Worm (Caenorhabditis elegans) whole organism, L1 larva: Measurements from ENCODE around the gene F26F12.8.

Experiments
- Y116A8C.19 ChIP-seq: sonication (generic microtip); optimal IDR thresholded peaks from 2 replicates; lab custom pipeline; 2016; ENCODE audit warnings: missing compliant biosample characterization, missing genetic modification characterization, borderline replicate concordance
- alr-1 ChIP-seq: fragments of 200-800 bp; sonication (Bioruptor generic); optimal IDR thresholded peaks from 2 replicates; lab custom pipeline; 2018; ENCODE audit warnings: borderline replicate concordance, mild to moderate bottlenecking, missing genetic modification characterization, missing compliant biosample characterization
- aly-2 ChIP-seq: fragments of 150-350 bp; optimal IDR thresholded peaks from 2 replicates; lab custom pipeline; 2014; ENCODE audit warnings: missing biosample characterization, missing genetic modification characterization
- blmp-1 ChIP-seq: fragments of 150-350 bp; optimal IDR thresholded peaks from 2 replicates; lab custom pipeline; 2014; ENCODE audit warnings: missing biosample characterization, missing genetic modification characterization
- ceh-8 ChIP-seq: fragments of 200-800 bp; sonication (Bioruptor generic); optimal IDR thresholded peaks from 2 replicates; lab custom pipeline; 2018; ENCODE audit warnings: mild to moderate bottlenecking, missing genetic modification characterization, moderate library complexity, missing compliant biosample characterization
- ceh-82 ChIP-seq, 3 experiments: fragments of 150-350 bp in 1 of 3; sonication (generic microtip) in 2 of 3; optimal IDR thresholded peaks; 2 replicates each; lab custom pipeline; 2014 to 2017; ENCODE audit warnings: missing biosample characterization in 3 of 3, missing genetic modification characterization in 3 of 3
- ceh-88 ChIP-seq: fragments of 200-800 bp; sonication (Bioruptor generic); IDR thresholded peaks from 2 replicates; pipeline ENCODE4 v1.3.6; 2022; ENCODE audit warnings: missing genetic modification characterization, missing compliant biosample characterization
- ceh-90 ChIP-seq: sonication (generic microtip); optimal IDR thresholded peaks from 2 replicates; lab custom pipeline; 2016; ENCODE audit warnings: missing genetic modification characterization, missing compliant biosample characterization
- dsc-1 ChIP-seq: sonication (generic microtip); optimal IDR thresholded peaks from 2 replicates; lab custom pipeline; 2016; ENCODE audit warnings: mild to moderate bottlenecking, missing genetic modification characterization, missing compliant biosample characterization
- efl-1 ChIP-seq, 4 experiments: fragments of 150-350 bp; optimal IDR thresholded peaks in 3 of 4; peaks in 1 of 4; 1 replicate in 1 of 4; 2 replicates in 3 of 4; lab custom pipeline; 2014; ENCODE audit warnings: missing biosample characterization in 2 of 4, missing genetic modification characterization in 2 of 4, missing genetic modification reagents in 2 of 4
- ets-5 ChIP-seq: fragments of 200-800 bp; sonication (Bioruptor generic); IDR thresholded peaks from 2 replicates; pipeline ENCODE4 v1.3.6; 2022; ENCODE audit warnings: missing genetic modification characterization, missing compliant biosample characterization
- fkh-10 ChIP-seq: sonication (generic microtip); optimal IDR thresholded peaks from 2 replicates; lab custom pipeline; 2017; ENCODE audit warnings: missing biosample characterization, missing genetic modification reagents, missing genetic modification characterization
- fos-1 ChIP-seq: fragments of 150-350 bp; optimal IDR thresholded peaks from 2 replicates; lab custom pipeline; 2014; ENCODE audit warnings: missing biosample characterization, missing genetic modification characterization
- grh-1 ChIP-seq: fragments of 200-800 bp; sonication (Bioruptor generic); IDR thresholded peaks from 2 replicates; pipeline ENCODE4 v1.3.6; 2022; ENCODE audit warnings: missing genetic modification reagents, missing genetic modification characterization, missing compliant biosample characterization
- hlh-17 ChIP-seq: fragments of 200-800 bp; sonication (Bioruptor generic); optimal IDR thresholded peaks from 2 replicates; lab custom pipeline; 2018; ENCODE audit warnings: missing genetic modification characterization, mild to moderate bottlenecking, missing compliant biosample characterization, moderate library complexity, borderline replicate concordance
- hlh-4 ChIP-seq: sonication (generic microtip); optimal IDR thresholded peaks from 2 replicates; lab custom pipeline; 2016; ENCODE audit warnings: mild to moderate bottlenecking, missing genetic modification characterization, missing compliant biosample characterization
- hpl-2 ChIP-seq: fragments of 150-350 bp; optimal IDR thresholded peaks from 2 replicates; lab custom pipeline; 2014; ENCODE audit warnings: missing biosample characterization, missing genetic modification reagents, missing genetic modification characterization
- isw-1 ChIP-seq: fragments of 200-800 bp; sonication (Bioruptor generic); IDR thresholded peaks from 2 replicates; pipeline ENCODE4 v1.3.6; 2022; ENCODE audit warnings: missing genetic modification characterization, missing compliant biosample characterization
- lin-14 ChIP-seq: fragments of 200-800 bp; sonication (Bioruptor generic); optimal IDR thresholded peaks from 2 replicates; lab custom pipeline; 2018; ENCODE audit warnings: mild to moderate bottlenecking, missing genetic modification characterization, moderate library complexity, missing compliant biosample characterization
- lir-3 ChIP-seq: sonication (generic microtip); optimal IDR thresholded peaks from 2 replicates; lab custom pipeline; 2016; ENCODE audit warnings: mild to moderate bottlenecking, missing genetic modification characterization, moderate library complexity, missing compliant biosample characterization; ENCODE audit not compliant: poor library complexity
- lsy-2 ChIP-seq, 2 experiments: fragments of 150-350 bp; optimal IDR thresholded peaks; 2 replicates each; lab custom pipeline; 2014; ENCODE audit warnings: missing biosample characterization in 2 of 2, missing genetic modification characterization in 2 of 2
- mab-9 ChIP-seq: fragments of 200-800 bp; sonication (Bioruptor generic); IDR thresholded peaks from 2 replicates; pipeline ENCODE4 v1.3.6; 2022; ENCODE audit warnings: missing genetic modification reagents, missing genetic modification characterization, missing compliant biosample characterization
- mdl-1 ChIP-seq, 2 experiments: fragments of 150-350 bp; optimal IDR thresholded peaks; 2 replicates each; lab custom pipeline; 2014 to 2017; ENCODE audit warnings: missing biosample characterization in 2 of 2, missing genetic modification characterization in 2 of 2, inconsistent platforms in 1 of 2
- mef-2 ChIP-seq: fragments of 150-350 bp; optimal IDR thresholded peaks from 2 replicates; lab custom pipeline; 2014; ENCODE audit warnings: missing biosample characterization, missing genetic modification characterization
- nhr-11 ChIP-seq: fragments of 150-350 bp; optimal IDR thresholded peaks from 2 replicates; lab custom pipeline; 2014; ENCODE audit warnings: missing biosample characterization, missing genetic modification characterization
- nhr-237 ChIP-seq: fragments of 150-350 bp; optimal IDR thresholded peaks from 2 replicates; lab custom pipeline; 2014; ENCODE audit warnings: missing biosample characterization, missing genetic modification characterization
- nhr-71 ChIP-seq: sonication (generic microtip); optimal IDR thresholded peaks from 2 replicates; lab custom pipeline; 2016; ENCODE audit warnings: mild to moderate bottlenecking, missing genetic modification characterization, moderate library complexity, missing compliant biosample characterization
- nhr-76 ChIP-seq: sonication (generic microtip); optimal IDR thresholded peaks from 2 replicates; lab custom pipeline; 2017; ENCODE audit warnings: missing biosample characterization, missing genetic modification characterization
- nhr-85 ChIP-seq: sonication (generic microtip); peaks from one replicate; lab custom pipeline; 2016; ENCODE audit warnings: missing genetic modification characterization, inconsistent platforms, missing compliant biosample characterization
- pag-3 ChIP-seq: sonication (generic microtip); optimal IDR thresholded peaks from 2 replicates; lab custom pipeline; 2017; ENCODE audit warnings: missing genetic modification characterization, mild to moderate bottlenecking, missing compliant biosample characterization, antibody characterized with exemption, borderline replicate concordance; ENCODE audit not compliant: insufficient read depth
- pax-3 ChIP-seq: fragments of 200-800 bp; sonication (Bioruptor generic); optimal IDR thresholded peaks from 2 replicates; lab custom pipeline; 2018; ENCODE audit warnings: mild to moderate bottlenecking, missing genetic modification characterization, moderate library complexity, missing compliant biosample characterization
- rnt-1 ChIP-seq: sonication (generic microtip); optimal IDR thresholded peaks from 2 replicates; lab custom pipeline; 2016; ENCODE audit warnings: mild to moderate bottlenecking, missing genetic modification characterization, moderate library complexity, missing compliant biosample characterization
- skn-1 ChIP-seq: fragments of 150-350 bp; optimal IDR thresholded peaks from 2 replicates; lab custom pipeline; 2014; ENCODE audit warnings: missing biosample characterization, missing genetic modification characterization
- sptf-1 ChIP-seq: fragments of 150-350 bp; optimal IDR thresholded peaks from 2 replicates; lab custom pipeline; 2014; ENCODE audit warnings: missing biosample characterization, missing genetic modification characterization
- swsn-7 ChIP-seq: sonication (generic microtip); optimal IDR thresholded peaks from 2 replicates; lab custom pipeline; 2016; ENCODE audit warnings: missing genetic modification characterization, missing compliant biosample characterization
- unc-130 ChIP-seq: fragments of 150-350 bp; optimal IDR thresholded peaks from 2 replicates; lab custom pipeline; 2017; ENCODE audit warnings: missing biosample characterization, missing genetic modification characterization, inconsistent platforms
- unc-62 ChIP-seq: fragments of 150-350 bp; optimal IDR thresholded peaks from 2 replicates; lab custom pipeline; 2014; ENCODE audit warnings: missing biosample characterization, missing genetic modification reagents, missing genetic modification characterization
- unc-98 ChIP-seq: fragments of 200-800 bp; sonication (Bioruptor generic); IDR thresholded peaks from 2 replicates; pipeline ENCODE4 v1.3.6; 2022; ENCODE audit warnings: missing genetic modification characterization, missing compliant biosample characterization
- vab-15 ChIP-seq: sonication (generic microtip); optimal IDR thresholded peaks from 2 replicates; lab custom pipeline; 2017; ENCODE audit warnings: missing genotype, mild to moderate bottlenecking, missing genetic modification characterization, missing compliant biosample characterization
- xbp-1 ChIP-seq: sonication (generic microtip); optimal IDR thresholded peaks from 2 replicates; lab custom pipeline; 2016; ENCODE audit warnings: missing genetic modification characterization, missing compliant biosample characterization
- zag-1 ChIP-seq: fragments of 150-350 bp; optimal IDR thresholded peaks from 2 replicates; lab custom pipeline; 2014; ENCODE audit warnings: missing biosample characterization, missing genetic modification characterization
- ztf-11 ChIP-seq, 2 experiments: sonication (generic microtip); optimal IDR thresholded peaks; 2 replicates each; lab custom pipeline; 2016 to 2017; ENCODE audit warnings: missing genetic modification characterization in 2 of 2, missing biosample characterization in 1 of 2, missing compliant biosample characterization in 1 of 2

The F26F12.8 gene

DNA sequence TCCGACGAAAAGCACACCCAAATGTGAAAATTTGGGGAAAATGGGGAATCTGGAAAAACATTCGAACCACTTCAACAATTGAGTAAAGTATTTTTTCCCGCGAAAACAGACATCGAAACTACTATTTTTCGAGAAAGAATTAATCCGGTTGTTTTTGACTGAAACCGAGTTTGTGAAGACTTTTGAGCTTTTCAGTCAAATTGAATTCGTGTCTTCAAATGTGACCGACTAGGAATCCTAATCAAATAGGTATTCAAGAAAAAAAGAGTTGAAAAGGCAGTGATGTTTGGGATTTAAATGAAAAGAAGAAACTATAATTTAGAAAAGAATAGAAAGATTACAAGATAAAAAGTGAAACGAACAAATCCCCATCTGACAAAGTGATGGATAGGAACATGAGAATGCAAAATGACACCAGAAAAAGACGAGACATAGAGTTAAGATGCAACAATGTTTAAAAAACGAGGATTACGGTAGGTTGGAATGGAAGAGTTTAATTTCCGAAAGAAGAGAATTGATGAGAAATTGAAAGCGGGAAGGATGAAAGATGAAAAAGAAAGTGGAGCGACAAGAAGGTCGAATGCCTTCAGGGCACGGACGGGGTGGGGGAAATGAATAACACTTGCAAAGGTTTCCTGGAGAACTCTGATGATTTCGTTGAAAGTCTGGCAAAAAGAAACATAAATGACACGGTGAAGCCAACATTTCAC lies at the start of gene F26F12.8:
TSS of gene F26F12.8 (minus strand) at position 51 of the 710 bp plus-strand sequence.
- TF ChIP-seq xbp-1 (tag; lab: Kevin White, UChicago) (no peak), mab-9 (GFP tag; lab: Robert Waterston, UW) (no peak), hpl-2 (GFP tag; lab: Kevin White, UChicago) (no peak), pag-3 (no peak), skn-1 (tag; lab: Kevin White, UChicago) (no peak), unc-98 (GFP tag; lab: Robert Waterston, UW) (no peak), zag-1 (tag; lab: Kevin White, UChicago) (no peak), ets-5 (GFP tag; lab: Robert Waterston, UW) (no peak), aly-2 (tag; lab: Kevin White, UChicago) (no peak), nhr-237 (tag; lab: Kevin White, UChicago) (no peak), lin-14 (GFP tag; lab: Kevin White, UChicago) (peak; percentile 4), nhr-85 (peak; percentile 3), nhr-71 (tag; lab: Kevin White, UChicago) (no peak), blmp-1 (peak; percentile 59), mdl-1 (tag; optimal IDR thresholded peaks at IDR 0.05; lab: Kevin White, UChicago) (no peak), ceh-8 (no peak), lir-3 (tag; lab: Kevin White, UChicago) (no peak), fkh-10 (no peak), fos-1 (tag; lab: Kevin White, UChicago) (no peak)

DNA sequence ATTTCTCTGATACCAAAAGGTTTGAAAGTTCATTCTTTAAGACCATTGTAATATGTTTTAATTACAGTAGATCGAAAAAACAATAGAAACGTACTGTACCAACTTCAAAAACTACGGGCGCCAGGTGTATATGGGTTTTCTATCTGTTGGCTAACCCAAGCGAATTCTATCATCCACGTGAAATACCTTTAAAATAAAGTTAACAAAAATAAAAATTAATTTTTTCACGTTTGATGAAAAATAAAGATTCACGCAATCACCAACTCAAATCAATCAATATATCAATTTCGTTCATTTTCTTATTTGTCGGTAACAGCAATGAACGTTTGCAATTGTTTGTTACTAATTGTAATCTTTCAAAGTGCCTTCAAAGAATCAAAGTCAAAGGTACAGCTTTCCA lies 44.8 kb upstream of the F26F12.8 start, which contains the start of gene C04E6.4:
TSS of gene C04E6.4 (plus strand) at position 301 of the 400 bp plus-strand sequence.
- TF ChIP-seq alr-1: no peak
- TF ChIP-seq grh-1 (GFP tag; lab: Robert Waterston, UW): no peak
- TF ChIP-seq fos-1 (tag; lab: Kevin White, UChicago): no peak
- no peak for TF ChIP-seq hlh-17 (GFP tag; lab: Kevin White, UChicago)
- no peak for TF ChIP-seq mef-2 (tag; lab: Kevin White, UChicago)
- no peak for TF ChIP-seq nhr-237 (tag; lab: Kevin White, UChicago)
- no peak for TF ChIP-seq ets-5 (GFP tag; lab: Robert Waterston, UW)
- TF ChIP-seq unc-62: no peak
- TF ChIP-seq vab-15: no peak
- no peak for TF ChIP-seq swsn-7
- TF ChIP-seq efl-1 (optimal IDR thresholded peaks at IDR 0.05; lab: Kevin White, UChicago): no peak
- no peak for TF ChIP-seq efl-1 (GFP tag; optimal IDR thresholded peaks at IDR 0.05 in 1 of 2; lab: Kevin White, UChicago)
- TF ChIP-seq rnt-1: no peak
- no peak for TF ChIP-seq nhr-11 (tag; lab: Kevin White, UChicago)
- no peak for TF ChIP-seq unc-130
- TF ChIP-seq lsy-2 (tag; optimal IDR thresholded peaks at IDR 0.05; lab: Kevin White, UChicago): no peak
- TF ChIP-seq lir-3 (tag; lab: Kevin White, UChicago): no peak
- no peak for TF ChIP-seq ztf-11 (tag; optimal IDR thresholded peaks at IDR 0.05; lab: Kevin White, UChicago)
- TF ChIP-seq ceh-88 (GFP tag; lab: Robert Waterston, UW): no peak
- TF ChIP-seq pax-3: no peak
- no peak for TF ChIP-seq nhr-71 (tag; lab: Kevin White, UChicago)

DNA sequence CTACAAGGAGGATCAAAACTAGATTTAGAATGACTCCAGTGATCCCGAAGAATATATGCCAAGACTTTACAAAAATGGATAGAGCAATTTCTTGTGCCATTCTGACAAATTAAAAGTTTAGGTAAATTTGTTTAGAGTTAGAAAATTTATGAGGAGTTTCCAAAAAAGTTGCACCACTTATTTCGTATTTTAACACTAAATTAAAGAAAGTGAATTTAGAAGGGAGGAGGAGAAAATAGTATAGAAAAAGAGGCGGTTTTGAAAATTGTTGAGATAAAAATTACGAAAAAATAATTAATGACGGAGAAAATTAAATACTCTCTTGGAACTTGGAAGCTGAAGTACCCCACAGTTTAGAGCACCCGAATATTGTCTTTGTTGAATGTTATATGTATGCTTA lies 43.9 kb upstream of the F26F12.8 start, which contains the start of gene srd-15:
TSS of gene srd-15 (minus strand) at position 101 of the 400 bp plus-strand sequence.
- TF ChIP-seq mef-2 (tag; lab: Kevin White, UChicago): no peak
- TF ChIP-seq nhr-71 (tag; lab: Kevin White, UChicago): no peak
- no peak for TF ChIP-seq nhr-11 (tag; lab: Kevin White, UChicago)
- TF ChIP-seq skn-1 (tag; lab: Kevin White, UChicago): no peak
- no peak for TF ChIP-seq ceh-90
- TF ChIP-seq Y116A8C.19 (tag; lab: Kevin White, UChicago): no peak
- TF ChIP-seq lin-14 (GFP tag; lab: Kevin White, UChicago): no peak
- TF ChIP-seq dsc-1 (tag; lab: Kevin White, UChicago): no peak
- TF ChIP-seq hlh-4: no peak
- no peak for TF ChIP-seq nhr-76 (tag; lab: Kevin White, UChicago)
- TF ChIP-seq sptf-1 (tag; lab: Kevin White, UChicago): no peak
- no peak for TF ChIP-seq nhr-85
- TF ChIP-seq isw-1: no peak
- no peak for TF ChIP-seq pag-3
- no peak for TF ChIP-seq alr-1
- TF ChIP-seq ceh-82 (tag; optimal IDR thresholded peaks at IDR 0.05; lab: Kevin White, UChicago): no peak
